Fruit fly (Drosophila melanogaster) whole organism, embryonic: ENCODE results near the gene CG15461.

Experiments
- B-H1 ChIP-seq: fragments of 200-800 bp; sonication (Bioruptor generic); IDR thresholded peaks from 3 replicates; pipeline ENCODE4 v1.3.6; 2022; ENCODE audit warnings: missing biosample characterization, missing genetic modification characterization
- CG11696 ChIP-seq: fragments of 200-800 bp; sonication (Bioruptor generic); IDR thresholded peaks from 2 replicates; pipeline ENCODE4 v1.3.6; 2022; ENCODE audit warnings: missing biosample characterization, missing genetic modification characterization
- CG13296 ChIP-seq: fragments of 200-800 bp; sonication (Bioruptor generic); optimal IDR thresholded peaks from 3 replicates; lab custom pipeline; 2018; ENCODE audit warnings: missing biosample characterization, mild to moderate bottlenecking, missing genetic modification characterization
- CG13775 ChIP-seq: fragments of 200-800 bp; sonication (Bioruptor generic); optimal IDR thresholded peaks from 3 replicates; lab custom pipeline; 2017; ENCODE audit warnings: missing biosample characterization, mild to moderate bottlenecking, missing genetic modification characterization
- CG14050 ChIP-seq: fragments of 200-800 bp; sonication (Bioruptor generic); IDR thresholded peaks from 3 replicates; pipeline ENCODE4 v1.3.6; 2022; ENCODE audit warnings: missing biosample characterization, missing genetic modification characterization
- CG14441 ChIP-seq: fragments of 200-800 bp; sonication (Bioruptor generic); IDR thresholded peaks from 2 replicates; pipeline ENCODE4 v1.3.6; 2022; ENCODE audit warnings: missing biosample characterization, missing genetic modification characterization
- CG15479 ChIP-seq: fragments of 200-800 bp; sonication (Bioruptor generic); optimal IDR thresholded peaks from 3 replicates; lab custom pipeline; 2019; ENCODE audit warnings: missing biosample characterization, mild to moderate bottlenecking, missing genetic modification characterization, moderate library complexity
- CG1602 ChIP-seq: fragments of 200-800 bp; sonication (Bioruptor generic); optimal IDR thresholded peaks from 3 replicates; lab custom pipeline; 2016; ENCODE audit warnings: missing biosample characterization, missing genetic modification characterization
- CG1603 ChIP-seq: fragments of 200-800 bp; sonication (Bioruptor generic); optimal IDR thresholded peaks from 2 replicates; lab custom pipeline; 2019; ENCODE audit warnings: missing biosample characterization, mild to moderate bottlenecking, missing genetic modification characterization, moderate library complexity
- CG16779 ChIP-seq: fragments of 200-800 bp; sonication (Bioruptor generic); IDR thresholded peaks from 2 replicates; pipeline ENCODE4 v1.3.6; 2022; ENCODE audit warnings: missing biosample characterization, missing genetic modification characterization
- CG16863 ChIP-seq: fragments of 200-800 bp; sonication (Bioruptor generic); optimal IDR thresholded peaks from 3 replicates; lab custom pipeline; 2016; ENCODE audit warnings: missing biosample characterization, missing genetic modification characterization
- CG17361 ChIP-seq: fragments of 200-800 bp; sonication (Bioruptor generic); IDR thresholded peaks from 3 replicates; pipeline ENCODE4 v1.3.6; 2022; ENCODE audit warnings: missing biosample characterization, missing genetic modification characterization
- CG18619 ChIP-seq: fragments of 200-800 bp; sonication (Bioruptor generic); optimal IDR thresholded peaks from 3 replicates; lab custom pipeline; 2017; ENCODE audit warnings: missing biosample characterization, mild to moderate bottlenecking, missing genetic modification characterization
- Dll ChIP-seq: fragments of 200-800 bp; sonication (Bioruptor generic); IDR thresholded peaks from 4 replicates; pipeline ENCODE4 v1.3.6; 2022; ENCODE audit warnings: missing biosample characterization, missing genetic modification characterization; ENCODE audit not compliant: partially characterized antibody
- ERR ChIP-seq: fragments of 200-800 bp; sonication (Bioruptor generic); optimal IDR thresholded peaks from 2 replicates; lab custom pipeline; 2016; ENCODE audit warnings: missing biosample characterization, missing genetic modification characterization
- HHEX ChIP-seq: fragments of 200-800 bp; sonication (Bioruptor generic); optimal IDR thresholded peaks from 3 replicates; lab custom pipeline; 2017; ENCODE audit warnings: missing biosample characterization, mild to moderate bottlenecking, missing genetic modification characterization, missing genetic modification reagents
- HLH4C ChIP-seq: fragments of 200-800 bp; sonication (Bioruptor generic); IDR thresholded peaks from 3 replicates; pipeline ENCODE4 v1.3.6; 2022; ENCODE audit warnings: missing biosample characterization, missing genetic modification characterization; ENCODE audit not compliant: partially characterized antibody
- HLHmδ ChIP-seq: fragments of 200-800 bp; sonication (Bioruptor generic); optimal IDR thresholded peaks from 2 replicates; lab custom pipeline; 2018; ENCODE audit warnings: missing biosample characterization, mild to moderate bottlenecking, missing genetic modification characterization, moderate library complexity
- Hmx ChIP-seq: fragments of 200-800 bp; sonication (Bioruptor generic); optimal IDR thresholded peaks from 2 replicates; lab custom pipeline; 2016; ENCODE audit warnings: missing biosample characterization, missing genetic modification characterization
- Hr39 ChIP-seq: fragments of >200 bp; optimal IDR thresholded peaks from 2 replicates; lab custom pipeline; 2017
- Med ChIP-seq: fragments of 200-800 bp; sonication (Bioruptor generic); peaks from one replicate; lab custom pipeline; 2016; ENCODE audit warnings: missing biosample characterization, missing genetic modification characterization, mild to moderate bottlenecking, inconsistent platforms, moderate library complexity
- NC2β ChIP-seq: fragments of 200-800 bp; sonication (Bioruptor generic); optimal IDR thresholded peaks from 2 replicates; lab custom pipeline; 2016; ENCODE audit warnings: missing biosample characterization, missing genetic modification characterization
- Spps ChIP-seq: fragments of 200-800 bp; sonication (Bioruptor generic); optimal IDR thresholded peaks from 2 replicates; lab custom pipeline; 2018; ENCODE audit warnings: missing biosample characterization, mild to moderate bottlenecking, missing genetic modification characterization
- Stat92E ChIP-seq, 3 experiments: fragments of >200 bp in 2 of 3; fragments of 200-800 bp in 1 of 3; sonication (Bioruptor generic) in 1 of 3; optimal IDR thresholded peaks; 2 replicates each; lab custom pipeline; 2017 to 2019; ENCODE audit warnings: missing biosample characterization in 3 of 3, missing genetic modification characterization in 3 of 3, mild to moderate bottlenecking in 1 of 3, moderate library complexity in 1 of 3
- al ChIP-seq: fragments of 200-800 bp; sonication (Bioruptor generic); IDR thresholded peaks from 2 replicates; pipeline ENCODE4 v1.3.6; 2022; ENCODE audit warnings: missing biosample characterization, missing genetic modification characterization
- ap ChIP-seq: fragments of 200-800 bp; sonication (Bioruptor generic); IDR thresholded peaks from 2 replicates; pipeline ENCODE4 v1.3.6; 2022; ENCODE audit warnings: missing biosample characterization, missing genetic modification characterization
- br ChIP-seq: fragments of >200 bp; optimal IDR thresholded peaks from 2 replicates; lab custom pipeline; 2017
- cato ChIP-seq: fragments of 200-800 bp; sonication (Bioruptor generic); optimal IDR thresholded peaks from 2 replicates; lab custom pipeline; 2016; ENCODE audit warnings: missing biosample characterization, missing genetic modification characterization, borderline replicate concordance
- ci ChIP-seq: fragments of 200-800 bp; sonication (Bioruptor generic); IDR thresholded peaks from 3 replicates; pipeline ENCODE4 v1.3.6; 2022; ENCODE audit warnings: missing biosample characterization, missing genetic modification characterization
- dimm ChIP-seq: fragments of 200-800 bp; sonication (Bioruptor generic); IDR thresholded peaks from 2 replicates; pipeline ENCODE4 v1.3.6; 2022; ENCODE audit warnings: missing biosample characterization, missing genetic modification characterization
- fd96Cb ChIP-seq: fragments of 200-800 bp; sonication (Bioruptor generic); optimal IDR thresholded peaks from 2 replicates; lab custom pipeline; 2018; ENCODE audit warnings: missing biosample characterization, mild to moderate bottlenecking, missing genetic modification characterization, moderate library complexity
- gcm2 ChIP-seq: fragments of 200-800 bp; sonication (Bioruptor generic); optimal IDR thresholded peaks from 2 replicates; lab custom pipeline; 2016; ENCODE audit warnings: missing biosample characterization, missing genetic modification characterization
- ham ChIP-seq: fragments of 200-800 bp; sonication (Bioruptor generic); IDR thresholded peaks from 2 replicates; pipeline ENCODE4 v1.3.6; 2022; ENCODE audit warnings: missing biosample characterization, missing genetic modification characterization
- hth ChIP-seq: fragments of >200 bp; optimal IDR thresholded peaks from 2 replicates; lab custom pipeline; 2017; ENCODE audit warnings: inconsistent platforms
- lab ChIP-seq: fragments of 200-800 bp; sonication (Bioruptor generic); optimal IDR thresholded peaks from 3 replicates; lab custom pipeline; 2017; ENCODE audit warnings: missing biosample characterization, missing genetic modification characterization, mild to moderate bottlenecking, moderate library complexity, missing genetic modification reagents
- maf-S ChIP-seq: fragments of 200-800 bp; sonication (Bioruptor generic); optimal IDR thresholded peaks from 2 replicates; lab custom pipeline; 2016; ENCODE audit warnings: missing biosample characterization, missing genetic modification characterization
- nerfin-1 ChIP-seq: fragments of 200-800 bp; sonication (Bioruptor generic); optimal IDR thresholded peaks from 3 replicates; lab custom pipeline; 2019; ENCODE audit warnings: missing biosample characterization, mild to moderate bottlenecking, missing genetic modification characterization, moderate library complexity
- onecut ChIP-seq: fragments of 200-800 bp; sonication (Bioruptor generic); IDR thresholded peaks from 2 replicates; pipeline ENCODE4 v1.3.6; 2022; ENCODE audit warnings: missing biosample characterization, missing genetic modification characterization
- p53 ChIP-seq: fragments of 200-800 bp; sonication (Bioruptor generic); optimal IDR thresholded peaks from 2 replicates; lab custom pipeline; 2016; ENCODE audit warnings: missing biosample characterization, missing genetic modification characterization
- pfk ChIP-seq: fragments of 200-800 bp; sonication (Bioruptor generic); optimal IDR thresholded peaks from 2 replicates; lab custom pipeline; 2018; ENCODE audit warnings: missing biosample characterization, mild to moderate bottlenecking, missing genetic modification characterization, moderate library complexity
- pita ChIP-seq: fragments of 200-800 bp; sonication (Bioruptor generic); optimal IDR thresholded peaks from 2 replicates; lab custom pipeline; 2017; ENCODE audit warnings: missing biosample characterization, mild to moderate bottlenecking, missing genetic modification characterization
- pros ChIP-seq: fragments of 200-800 bp; sonication (Bioruptor generic); optimal IDR thresholded peaks from 3 replicates; lab custom pipeline; 2019; ENCODE audit warnings: missing biosample characterization, mild to moderate bottlenecking, missing genetic modification characterization, moderate library complexity
- pzg ChIP-seq: fragments of 200-800 bp; sonication (Bioruptor generic); optimal IDR thresholded peaks from 3 replicates; lab custom pipeline; 2018; ENCODE audit warnings: missing biosample characterization, mild to moderate bottlenecking, missing genetic modification characterization, moderate library complexity
- sens-2 ChIP-seq: fragments of 200-800 bp; sonication (Bioruptor generic); IDR thresholded peaks from 2 replicates; pipeline ENCODE4 v1.3.6; 2022; ENCODE audit warnings: missing biosample characterization, missing genetic modification characterization
- seq ChIP-seq: fragments of 200-800 bp; sonication (Bioruptor generic); IDR thresholded peaks from 2 replicates; pipeline ENCODE4 v1.3.6; 2022; ENCODE audit warnings: missing biosample characterization, missing genetic modification characterization
- slbo ChIP-seq: fragments of 200-800 bp; sonication (Bioruptor generic); IDR thresholded peaks from 2 replicates; pipeline ENCODE4 v1.3.6; 2022; ENCODE audit warnings: missing biosample characterization, missing genetic modification characterization
- slou ChIP-seq: fragments of 200-800 bp; sonication (Bioruptor generic); optimal IDR thresholded peaks from 3 replicates; lab custom pipeline; 2016; ENCODE audit warnings: missing biosample characterization, missing genetic modification characterization
- tio ChIP-seq: fragments of 200-800 bp; sonication (Bioruptor generic); optimal IDR thresholded peaks from 2 replicates; lab custom pipeline; 2017; ENCODE audit warnings: missing biosample characterization, missing genetic modification characterization, inconsistent platforms
- tna ChIP-seq: fragments of 200-800 bp; sonication (Bioruptor generic); IDR thresholded peaks from 2 replicates; pipeline ENCODE4 v1.3.6; 2022; ENCODE audit warnings: missing biosample characterization, missing genetic modification characterization; ENCODE audit not compliant: partially characterized antibody
- tx ChIP-seq: fragments of 200-800 bp; sonication (Bioruptor generic); optimal IDR thresholded peaks from 2 replicates; lab custom pipeline; 2016; ENCODE audit warnings: missing biosample characterization, missing genetic modification characterization
- vfl ChIP-seq: fragments of 200-800 bp; sonication (Bioruptor generic); optimal IDR thresholded peaks from 2 replicates; lab custom pipeline; 2016; ENCODE audit warnings: missing biosample characterization, missing genetic modification characterization
- wor ChIP-seq: fragments of 200-800 bp; sonication (Bioruptor generic); IDR thresholded peaks from 2 replicates; pipeline ENCODE4 v1.3.6; 2022; ENCODE audit warnings: missing biosample characterization, missing genetic modification characterization

Gene CG15461

dm6 chrX:20519049-20519448, 33.1 kb downstream of the CG15461 start (continued):
- peak; percentile 8 for TF ChIP-seq CG18619 (GFP tag; lab: Kevin White, UChicago)
- TF ChIP-seq Spps (tag; lab: Kevin White, UChicago), result no peak
- TF ChIP-seq p53 (GFP tag; lab: Kevin White, UChicago), result no peak
- peak; percentile 68 for TF ChIP-seq slbo
- no peak for TF ChIP-seq CG16779 (GFP tag; lab: Robert Waterston, UW)
- TF ChIP-seq CG1602 (GFP tag; lab: Kevin White, UChicago), result peak; percentile 19
- TF ChIP-seq HLH4C (GFP tag; lab: Robert Waterston, UW), result no peak
- TF ChIP-seq HLHmδ (GFP tag; lab: Kevin White, UChicago), result no peak
- peak; percentile 30; the same call in 1 of the 2 replicates for TF ChIP-seq sens-2 (GFP tag; lab: Robert Waterston, UW)
- no peak for TF ChIP-seq Stat92E (GFP tag; optimal IDR thresholded peaks at IDR 0.05; lab: Kevin White, UChicago)
- TF ChIP-seq al (GFP tag; lab: Robert Waterston, UW), result no peak
- TF ChIP-seq B-H1 (GFP tag; lab: Robert Waterston, UW), result peak; percentile 25; the same call in 1 of the 3 replicates
- peak; percentile 56; the same call in 1 of the 2 replicates for TF ChIP-seq seq
- TF ChIP-seq ap, result 0 out of 2 replicates have a peak, but pooled peaks have one; percentile 12
- TF ChIP-seq HHEX (GFP tag; lab: Kevin White, UChicago), result peak; percentile 22
- TF ChIP-seq pfk (GFP tag; lab: Kevin White, UChicago), result no peak
- peak; percentile 40; the same call in 1 of the 2 replicates for TF ChIP-seq wor (GFP tag; lab: Robert Waterston, UW)
- TF ChIP-seq CG1603, result no peak
- no peak for TF ChIP-seq pita (GFP tag; lab: Kevin White, UChicago)
- no peak for TF ChIP-seq slou (GFP tag; lab: Kevin White, UChicago)
- TF ChIP-seq gcm2 (GFP tag; lab: Kevin White, UChicago), result no peak
- no peak for TF ChIP-seq ERR (GFP tag; lab: Kevin White, UChicago)
- peak; percentile 34 for TF ChIP-seq maf-S (GFP tag; lab: Kevin White, UChicago)
- peak; percentile 44; the same call in 1 of the 2 replicates for TF ChIP-seq onecut
- TF ChIP-seq CG14441 (GFP tag; lab: Robert Waterston, UW), result peak; percentile 60
- no peak for TF ChIP-seq hth (lab: Kevin White, UChicago)
- no peak for TF ChIP-seq pzg
- TF ChIP-seq CG14050 (GFP tag; lab: Robert Waterston, UW), result 0 out of 3 replicates have a peak, but pooled peaks have one; percentile 21
- no peak for TF ChIP-seq Hmx (GFP tag; lab: Kevin White, UChicago)
- no peak for TF ChIP-seq tio (GFP tag; lab: Kevin White, UChicago)
- TF ChIP-seq dimm (GFP tag; lab: Robert Waterston, UW), result no peak
- TF ChIP-seq vfl (GFP tag; lab: Kevin White, UChicago), result no peak
- no peak for TF ChIP-seq tna (GFP tag; lab: Robert Waterston, UW)
- TF ChIP-seq Med, result peak; percentile 52
- TF ChIP-seq Dll (GFP tag; lab: Robert Waterston, UW), result no peak
- no peak for TF ChIP-seq CG15479 (GFP tag; lab: Kevin White, UChicago)
- TF ChIP-seq Hr39, result no peak
- no peak for TF ChIP-seq lab (GFP tag; lab: Kevin White, UChicago)
- 0 out of 3 replicates have a peak, but pooled peaks have one; percentile 13 for TF ChIP-seq CG17361
- TF ChIP-seq CG13296 (GFP tag; lab: Kevin White, UChicago), result no peak
- peak; percentile 22 for TF ChIP-seq CG13775 (GFP tag; lab: Kevin White, UChicago)
- TF ChIP-seq br (lab: Kevin White, UChicago), result no peak
- peak; percentile 46 for TF ChIP-seq fd96Cb
- TF ChIP-seq ci (GFP tag; lab: Robert Waterston, UW), result peak; percentile 80
- no peak for TF ChIP-seq pros
- peak; percentile 32 for TF ChIP-seq CG16863 (GFP tag; lab: Kevin White, UChicago)
- 0 out of 2 replicates have a peak, but pooled peaks have one; percentile 38 for TF ChIP-seq CG11696
- TF ChIP-seq cato (GFP tag; lab: Kevin White, UChicago), result peak; percentile 23
- no peak for TF ChIP-seq NC2β (GFP tag; lab: Kevin White, UChicago)
- TF ChIP-seq ham (GFP tag; lab: Robert Waterston, UW), result no peak
- TF ChIP-seq nerfin-1 (tag; lab: Kevin White, UChicago), result peak; percentile 24
- peak; percentile 29 for TF ChIP-seq tx
